Worm (Caenorhabditis elegans): ENCODE measurements around the gene icl-1.

Gene icl-1

DNA sequence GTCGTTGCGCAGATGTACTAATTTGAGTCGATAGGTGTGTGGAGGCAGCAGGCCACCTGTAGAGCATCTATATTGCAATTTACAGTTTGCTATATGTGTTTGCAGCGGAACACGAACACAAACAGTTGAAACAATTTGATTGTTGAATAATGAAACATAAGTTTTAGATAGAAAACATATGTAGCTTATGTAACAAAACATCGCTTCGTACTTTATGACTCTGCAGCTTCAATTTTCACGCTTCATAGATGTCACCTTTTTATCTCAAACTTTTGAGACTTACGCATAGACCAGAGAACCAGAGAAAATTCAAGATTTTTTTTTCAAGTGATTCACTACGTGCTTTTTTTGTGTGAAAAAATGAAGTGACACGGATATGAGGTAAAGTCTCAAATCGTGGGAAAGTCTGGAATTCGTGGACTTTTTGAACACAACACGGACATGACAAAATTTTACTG lies 3.9 kb downstream of the icl-1 start, which contains the start of gene fbxb-72 (continued):
- TF ChIP-seq nhr-71 (tag; optimal IDR thresholded peaks at IDR 0.05), result peak; percentile 84
- TF ChIP-seq hlh-4 (tag; optimal IDR thresholded peaks at IDR 0.05), result no peak
- no peak for TF ChIP-seq egl-13 (tag; optimal IDR thresholded peaks at IDR 0.05)
- no peak for TF ChIP-seq egl-27 (tag; optimal IDR thresholded peaks at IDR 0.05)
- peak; percentile 78 for TF ChIP-seq snu-23 (GFP tag; optimal IDR thresholded peaks at IDR 0.05)
- TF ChIP-seq nhr-90 (tag; optimal IDR thresholded peaks at IDR 0.05; ENCODE audit: poor library complexity), result peak; percentile 76
- TF ChIP-seq rnt-1 (tag; optimal IDR thresholded peaks at IDR 0.05), result peak; percentile 53
- TF ChIP-seq ceh-63 (GFP tag; optimal IDR thresholded peaks at IDR 0.05), result no peak
- TF ChIP-seq elt-2 (tag; optimal IDR thresholded peaks at IDR 0.05), result peak; percentile 60
- TF ChIP-seq mep-1 (tag; optimal IDR thresholded peaks at IDR 0.05), result no peak
- peak; percentile 68 for TF ChIP-seq nhr-47 (tag; optimal IDR thresholded peaks at IDR 0.05)
- no peak for TF ChIP-seq dsc-1 (tag; optimal IDR thresholded peaks at IDR 0.05)
- peak; percentile 85 for TF ChIP-seq ztf-4 (tag; optimal IDR thresholded peaks at IDR 0.05)
- TF ChIP-seq grh-1 (GFP tag; IDR thresholded peaks at IDR 0.05), result no peak
- TF ChIP-seq dpl-1 (GFP tag; optimal IDR thresholded peaks at IDR 0.05), result no peak
- no peak for TF ChIP-seq ets-5 (GFP tag; IDR thresholded peaks at IDR 0.05)
- no peak for TF ChIP-seq mab-9 (GFP tag; IDR thresholded peaks at IDR 0.05)
- TF ChIP-seq mdl-1 (tag; optimal IDR thresholded peaks at IDR 0.05), result no peak
- TF ChIP-seq pqm-1 (tag; optimal IDR thresholded peaks at IDR 0.05), result no peak
- no peak for TF ChIP-seq fkh-10 (GFP tag; optimal IDR thresholded peaks at IDR 0.05)
- no peak for TF ChIP-seq zag-1 (tag; optimal IDR thresholded peaks at IDR 0.05)
- TF ChIP-seq nhr-19 (GFP tag; conservative IDR thresholded peaks at IDR 0.05), result peak; percentile 70
- no peak for TF ChIP-seq pag-3 (tag; optimal IDR thresholded peaks at IDR 0.05; ENCODE audit: borderline replicate concordance, insufficient read depth)
- TF ChIP-seq swsn-7 (tag; optimal IDR thresholded peaks at IDR 0.05), result peak; percentile 7
- no peak for TF ChIP-seq unc-86 (tag; optimal IDR thresholded peaks at IDR 0.05)
- TF ChIP-seq ama-1 (optimal IDR thresholded peaks at IDR 0.05), result peak; percentile 89
- peak; percentile 47 for TF ChIP-seq lir-3 (tag; optimal IDR thresholded peaks at IDR 0.05; ENCODE audit: poor library complexity)
- peak; percentile 21 for TF ChIP-seq C04F5.9 (tag; optimal IDR thresholded peaks at IDR 0.05)
- TF ChIP-seq sptf-1 (tag; optimal IDR thresholded peaks at IDR 0.05), result no peak
- TF ChIP-seq irx-1 (tag; optimal IDR thresholded peaks at IDR 0.05), result peak; percentile 3
- no peak for TF ChIP-seq vab-15 (tag; optimal IDR thresholded peaks at IDR 0.05)
- TF ChIP-seq fkh-8 (tag; optimal IDR thresholded peaks at IDR 0.05), result peak; percentile 46
- no peak for TF ChIP-seq efl-3 (GFP tag; optimal IDR thresholded peaks at IDR 0.05)
- TF ChIP-seq Y116A8C.19 (tag; optimal IDR thresholded peaks at IDR 0.05; ENCODE audit: borderline replicate concordance), result no peak
- no peak for TF ChIP-seq tlp-1 (tag; optimal IDR thresholded peaks at IDR 0.05)
- TF ChIP-seq ces-1 (GFP tag; optimal IDR thresholded peaks at IDR 0.05), result no peak
- TF ChIP-seq fos-1 (tag; optimal IDR thresholded peaks at IDR 0.05), result no peak
- TF ChIP-seq unc-30 (tag; optimal IDR thresholded peaks at IDR 0.05), result no peak
- peak; percentile 55 for TF ChIP-seq sup-37 (GFP tag; optimal IDR thresholded peaks at IDR 0.05)
- peak; percentile 37 for TF ChIP-seq lin-39 (tag; optimal IDR thresholded peaks at IDR 0.05)
- no peak for TF ChIP-seq nhr-77 (tag; optimal IDR thresholded peaks at IDR 0.05)
- no peak for TF ChIP-seq aha-1 (tag; optimal IDR thresholded peaks at IDR 0.05)
- TF ChIP-seq nhr-28 (tag; optimal IDR thresholded peaks at IDR 0.05), result no peak
- TF ChIP-seq nhr-20 (tag; optimal IDR thresholded peaks at IDR 0.05), result peak; percentile 51
- TF ChIP-seq C34B4.2 (tag; optimal IDR thresholded peaks at IDR 0.05), result no peak
- TF ChIP-seq mef-2 (tag; optimal IDR thresholded peaks at IDR 0.05), result no peak
- no peak for TF ChIP-seq xbp-1 (tag; optimal IDR thresholded peaks at IDR 0.05)

Measured in whole organism, L1 larva.